Worm (Caenorhabditis elegans) whole organism, L2 larva: ENCODE measurements around the gene math-31.

Experiments
- R02D3.7 ChIP-seq: fragments of 150-350 bp; optimal IDR thresholded peaks from 2 replicates; lab custom pipeline; 2014; ENCODE audit warnings: missing biosample characterization, missing genetic modification characterization
- Y55F3AM.14 ChIP-seq: fragments of 200-800 bp; sonication (Bioruptor generic); optimal IDR thresholded peaks from 2 replicates; lab custom pipeline; 2018; ENCODE audit warnings: mild to moderate bottlenecking, missing genetic modification characterization, missing compliant biosample characterization
- alr-1 ChIP-seq: fragments of 150-350 bp; optimal IDR thresholded peaks from 2 replicates; lab custom pipeline; 2014; ENCODE audit warnings: missing biosample characterization, missing genetic modification characterization
- aly-2 ChIP-seq: fragments of 150-350 bp; optimal IDR thresholded peaks from 2 replicates; lab custom pipeline; 2014; ENCODE audit warnings: missing biosample characterization, missing genetic modification characterization
- ama-1 ChIP-seq: fragments of 150-350 bp; optimal IDR thresholded peaks from 2 replicates; lab custom pipeline; 2018; ENCODE audit warnings: inconsistent platforms
- ceh-16 ChIP-seq: fragments of 150-350 bp; optimal IDR thresholded peaks from 2 replicates; lab custom pipeline; 2014; ENCODE audit warnings: missing biosample characterization, missing genetic modification characterization
- ceh-82 ChIP-seq: fragments of 150-350 bp; optimal IDR thresholded peaks from 2 replicates; lab custom pipeline; 2014; ENCODE audit warnings: missing biosample characterization, missing genetic modification characterization
- crh-2 ChIP-seq: sonication (generic microtip); optimal IDR thresholded peaks from 2 replicates; lab custom pipeline; 2017; ENCODE audit warnings: missing biosample characterization, missing genetic modification characterization
- dmd-4 ChIP-seq: sonication (generic microtip); optimal IDR thresholded peaks from 2 replicates; lab custom pipeline; 2017; ENCODE audit warnings: missing biosample characterization, missing genetic modification characterization
- egl-27 ChIP-seq: sonication (generic microtip); optimal IDR thresholded peaks from 3 replicates; lab custom pipeline; 2017; ENCODE audit warnings: missing biosample characterization, missing genetic modification reagents, missing genetic modification characterization
- elt-1 ChIP-seq: fragments of 150-350 bp; optimal IDR thresholded peaks from 2 replicates; lab custom pipeline; 2014; ENCODE audit warnings: missing biosample characterization, missing genetic modification characterization
- elt-3 ChIP-seq: sonication (generic microtip); optimal IDR thresholded peaks from 2 replicates; lab custom pipeline; 2017; ENCODE audit warnings: missing biosample characterization, missing genetic modification characterization
- fos-1 ChIP-seq: fragments of 150-350 bp; optimal IDR thresholded peaks from 2 replicates; lab custom pipeline; 2014; ENCODE audit warnings: missing biosample characterization, missing genetic modification characterization
- gmeb-1 ChIP-seq: fragments of 150-350 bp; optimal IDR thresholded peaks from 2 replicates; lab custom pipeline; 2014; ENCODE audit warnings: missing biosample characterization, missing genetic modification characterization
- lin-11 ChIP-seq: fragments of 150-350 bp; sonication (generic microtip); optimal IDR thresholded peaks from 2 replicates; lab custom pipeline; 2014; ENCODE audit warnings: missing biosample characterization, missing genetic modification characterization, inconsistent platforms, mixed read lengths
- lin-13 ChIP-seq: fragments of 150-350 bp; optimal IDR thresholded peaks from 2 replicates; lab custom pipeline; 2014; ENCODE audit warnings: missing biosample characterization, missing genetic modification reagents, missing genetic modification characterization
- lin-39 ChIP-seq: fragments of 150-350 bp; optimal IDR thresholded peaks from 2 replicates; lab custom pipeline; 2014; ENCODE audit warnings: missing biosample characterization, missing genetic modification reagents, missing genetic modification characterization
- mab-5 ChIP-seq: fragments of 150-350 bp; optimal IDR thresholded peaks from 2 replicates; lab custom pipeline; 2014; ENCODE audit warnings: missing biosample characterization, missing genetic modification characterization
- mbf-1 ChIP-seq: sonication (generic microtip); optimal IDR thresholded peaks from 2 replicates; lab custom pipeline; 2017; ENCODE audit warnings: missing biosample characterization, missing genetic modification characterization
- nhr-11 ChIP-seq: fragments of 150-350 bp; optimal IDR thresholded peaks from 2 replicates; lab custom pipeline; 2014; ENCODE audit warnings: missing biosample characterization, missing genetic modification characterization
- nhr-129 ChIP-seq: fragments of 150-350 bp; optimal IDR thresholded peaks from 2 replicates; lab custom pipeline; 2014; ENCODE audit warnings: missing biosample characterization, missing genetic modification characterization
- nhr-21 ChIP-seq: fragments of 150-350 bp; optimal IDR thresholded peaks from 2 replicates; lab custom pipeline; 2014; ENCODE audit warnings: missing biosample characterization, missing genetic modification characterization
- nhr-23 ChIP-seq: fragments of 150-350 bp; optimal IDR thresholded peaks from 2 replicates; lab custom pipeline; 2014; ENCODE audit warnings: missing biosample characterization, missing genetic modification reagents, missing genetic modification characterization
- nhr-237 ChIP-seq: fragments of 150-350 bp; optimal IDR thresholded peaks from 2 replicates; lab custom pipeline; 2014; ENCODE audit warnings: missing biosample characterization, missing genetic modification characterization
- nhr-6 ChIP-seq: fragments of 150-350 bp; optimal IDR thresholded peaks from 2 replicates; lab custom pipeline; 2014; ENCODE audit warnings: missing biosample characterization, missing genetic modification characterization
- nhr-77 ChIP-seq: fragments of 150-350 bp; optimal IDR thresholded peaks from 2 replicates; lab custom pipeline; 2014; ENCODE audit warnings: missing biosample characterization, missing genetic modification characterization
- peb-1 ChIP-seq: fragments of 150-350 bp; optimal IDR thresholded peaks from 2 replicates; lab custom pipeline; 2014; ENCODE audit warnings: missing biosample characterization, missing genetic modification characterization
- sem-4 ChIP-seq: fragments of 150-350 bp; optimal IDR thresholded peaks from 2 replicates; lab custom pipeline; 2014; ENCODE audit warnings: missing biosample characterization, missing genetic modification reagents, missing genetic modification characterization
- sma-3 ChIP-seq: sonication (generic microtip); optimal IDR thresholded peaks from 2 replicates; lab custom pipeline; 2016; ENCODE audit warnings: missing genetic modification reagents, missing genetic modification characterization, missing compliant biosample characterization
- sma-9 ChIP-seq, 2 experiments: fragments of 150-350 bp in 1 of 2; sonication (generic microtip) in 1 of 2; optimal IDR thresholded peaks; 2 replicates each; lab custom pipeline; 2014 to 2016; ENCODE audit warnings: missing genetic modification characterization in 2 of 2, mild to moderate bottlenecking in 1 of 2, missing biosample characterization in 1 of 2, missing compliant biosample characterization in 1 of 2, missing genetic modification reagents in 1 of 2, moderate library complexity in 1 of 2
- snpc-4 ChIP-seq: fragments of 150-350 bp; optimal IDR thresholded peaks from 2 replicates; lab custom pipeline; 2014; ENCODE audit warnings: missing biosample characterization, missing genetic modification characterization
- unc-39 ChIP-seq: fragments of 150-350 bp; optimal IDR thresholded peaks from 2 replicates; lab custom pipeline; 2014; ENCODE audit warnings: missing biosample characterization, missing genetic modification characterization
- unc-55 ChIP-seq: fragments of 150-350 bp; sonication (generic microtip); optimal IDR thresholded peaks from 3 replicates; lab custom pipeline; 2014; ENCODE audit warnings: missing biosample characterization, missing genetic modification reagents, missing genetic modification characterization
- zag-1 ChIP-seq: fragments of 150-350 bp; optimal IDR thresholded peaks from 2 replicates; lab custom pipeline; 2014; ENCODE audit warnings: missing biosample characterization, missing genetic modification characterization
- ztf-1 ChIP-seq: fragments of 200-800 bp; sonication (Bioruptor generic); conservative IDR thresholded peaks from 2 replicates; pipeline ENCODE4 v1.3.6; 2022; ENCODE audit warnings: missing genetic modification characterization, missing compliant biosample characterization

The math-31 gene

DNA sequence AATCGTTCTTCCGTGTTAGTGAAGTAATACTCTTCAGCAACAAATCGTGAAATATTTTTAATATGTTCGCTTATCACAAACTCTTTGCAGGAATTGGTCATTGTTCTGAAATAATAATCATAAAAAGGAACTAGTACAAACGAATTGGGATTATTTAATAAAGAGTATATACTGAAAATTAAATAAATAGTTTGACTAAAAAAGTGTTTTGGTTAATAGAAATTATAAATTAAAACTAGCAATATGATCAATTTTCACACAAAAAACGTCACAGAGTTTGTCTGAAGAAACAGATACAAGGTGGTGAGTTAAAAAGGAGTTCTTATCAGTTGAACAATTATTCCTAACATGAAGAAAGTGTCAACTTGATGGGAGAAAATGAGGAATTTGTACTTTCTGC, 29.9 kb downstream of the math-31 start, which contains the start of gene math-5:
Gene math-5, minus strand, starts transcription at position 101 of the 400 bp plus-strand sequence.
- no peak for TF ChIP-seq lin-13
- no peak for TF ChIP-seq crh-2 (tag; lab: Kevin White, UChicago)

ce11 chrII:1878663-1879062, 34.0 kb downstream of the math-31 start, which contains the start of gene math-16:
TSS of gene math-16 (minus strand) at chrII:1878763.
- no peak for TF ChIP-seq lin-39 (tag; lab: Kevin White, UChicago)
- no peak for TF ChIP-seq nhr-21 (tag; lab: Kevin White, UChicago)
- TF ChIP-seq lin-11, result no peak
- TF ChIP-seq nhr-77, result no peak
- no peak for TF ChIP-seq elt-3 (tag; lab: Kevin White, UChicago)
- no peak for TF ChIP-seq ama-1
- no peak for TF ChIP-seq Y55F3AM.14
- TF ChIP-seq crh-2 (tag; lab: Kevin White, UChicago), result no peak
- no peak for TF ChIP-seq nhr-237 (tag; lab: Kevin White, UChicago)
- no peak for TF ChIP-seq sem-4 (tag; lab: Kevin White, UChicago)
- no peak for TF ChIP-seq unc-39 (tag; lab: Kevin White, UChicago)
- no peak for TF ChIP-seq ceh-82 (tag; lab: Kevin White, UChicago)
- TF ChIP-seq sma-3 (GFP tag; lab: Kevin White, UChicago), result no peak
- no peak for TF ChIP-seq peb-1 (tag; lab: Kevin White, UChicago)
- TF ChIP-seq nhr-23 (tag; lab: Kevin White, UChicago), result no peak
- no peak for TF ChIP-seq aly-2 (tag; lab: Kevin White, UChicago)
- no peak for TF ChIP-seq snpc-4
- TF ChIP-seq R02D3.7 (tag; lab: Kevin White, UChicago), result no peak
- no peak for TF ChIP-seq zag-1 (tag; lab: Kevin White, UChicago)

DNA sequence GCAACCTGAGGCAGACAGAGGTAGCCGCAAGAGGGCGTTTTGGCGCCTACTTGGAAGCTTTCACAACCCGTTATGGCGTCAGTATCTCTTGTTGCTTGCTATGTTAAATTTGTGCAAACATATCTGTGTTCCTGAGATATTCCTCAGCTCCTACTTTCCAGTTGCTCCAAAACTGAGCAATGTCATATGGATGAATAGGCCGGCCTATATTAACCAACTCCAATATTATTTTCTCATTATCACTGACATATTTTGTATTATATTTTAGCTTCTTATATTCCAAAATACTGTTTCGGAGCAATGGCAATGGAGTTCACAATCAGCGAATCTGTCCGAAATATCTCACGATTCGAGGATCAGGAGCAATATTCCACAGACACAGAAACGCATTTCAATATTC, 37.0 kb downstream of the math-31 start, which contains the start of gene math-13:
Gene math-13, plus strand, starts transcription at position 301 of the 400 bp plus-strand sequence.
- TF ChIP-seq unc-55 (GFP tag; lab: Kevin White, UChicago), result no peak
- TF ChIP-seq mbf-1 (tag; lab: Kevin White, UChicago), result no peak
- TF ChIP-seq unc-39 (tag; lab: Kevin White, UChicago), result no peak
- no peak for TF ChIP-seq sma-9 (GFP tag; optimal IDR thresholded peaks at IDR 0.05; lab: Kevin White, UChicago)
- no peak for TF ChIP-seq sma-9 (tag; optimal IDR thresholded peaks at IDR 0.05; lab: Kevin White, UChicago)
- no peak for TF ChIP-seq nhr-237 (tag; lab: Kevin White, UChicago)
- no peak for TF ChIP-seq alr-1 (tag; lab: Kevin White, UChicago)
- no peak for TF ChIP-seq mab-5 (tag; lab: Kevin White, UChicago)
- TF ChIP-seq nhr-21 (tag; lab: Kevin White, UChicago), result no peak
- TF ChIP-seq nhr-11 (tag; lab: Kevin White, UChicago), result no peak
- TF ChIP-seq ztf-1 (GFP tag; lab: Robert Waterston, UW), result no peak
- no peak for TF ChIP-seq ceh-16 (tag; lab: Kevin White, UChicago)
- TF ChIP-seq egl-27 (tag; lab: Kevin White, UChicago), result no peak

- no peak for TF ChIP-seq ztf-1 (GFP tag; lab: Robert Waterston, UW)
- TF ChIP-seq crh-2 (tag; lab: Kevin White, UChicago), result peak; percentile 7
- no peak for TF ChIP-seq dmd-4 (tag; lab: Kevin White, UChicago)
- peak; percentile 24 for TF ChIP-seq fos-1 (tag; lab: Kevin White, UChicago)
Observed at ce11 chrII:1870875-1871592, 41.6 kb downstream of the math-31 start, which contains the start of gene math-10. TSS of gene math-10 (plus strand) at chrII:1871542.

- TF ChIP-seq nhr-129, result no peak
- TF ChIP-seq nhr-77, result no peak
- no peak for TF ChIP-seq nhr-6
- no peak for TF ChIP-seq ceh-82 (tag; lab: Kevin White, UChicago)
- TF ChIP-seq elt-1, result no peak
- TF ChIP-seq mab-5 (tag; lab: Kevin White, UChicago), result no peak
- no peak for TF ChIP-seq gmeb-1 (tag; lab: Kevin White, UChicago)
- TF ChIP-seq elt-3 (tag; lab: Kevin White, UChicago), result no peak
Observed at ce11 chrII:1869120-1869519, 43.5 kb downstream of the math-31 start, which contains the start of gene math-14. TSS of gene math-14 (plus strand) at chrII:1869420.
